Worm (Caenorhabditis elegans) whole organism, young adult: ENCODE results near the gene aakg-3.
A peak's percentile ranks its signal among the peaks of the same experiment; 100 is the strongest.

Experiments used
- B0019.2 ChIP-seq: fragments of 200-800 bp; sonication (Bioruptor generic); conservative IDR thresholded peaks from 2 replicates; pipeline ENCODE4 v1.3.6; 2022; ENCODE audit warnings: missing genetic modification reagents, missing genetic modification characterization, missing compliant biosample characterization
- B0035.1 ChIP-seq: sonication (generic microtip); optimal IDR thresholded peaks from 2 replicates; lab custom pipeline; 2016; ENCODE audit warnings: missing genetic modification characterization, mild to moderate bottlenecking, missing compliant biosample characterization, missing genotype, missing genetic modification reagents
- B0336.3 ChIP-seq: fragments of 200-800 bp; sonication (Bioruptor generic); IDR thresholded peaks from 2 replicates; pipeline ENCODE4 v1.3.6; 2022; ENCODE audit warnings: missing genetic modification characterization, missing compliant biosample characterization
- F22D6.2 ChIP-seq: sonication (generic microtip); optimal IDR thresholded peaks from 2 replicates; lab custom pipeline; 2016; ENCODE audit warnings: mild to moderate bottlenecking, missing genetic modification characterization, missing compliant biosample characterization
- F23B12.7 ChIP-seq: sonication (generic microtip); optimal IDR thresholded peaks from 2 replicates; lab custom pipeline; 2017; ENCODE audit warnings: missing genetic modification characterization, mild to moderate bottlenecking, missing compliant biosample characterization, antibody characterized with exemption, moderate library complexity; ENCODE audit not compliant: insufficient read depth
- F33H1.4 ChIP-seq: fragments of 200-800 bp; sonication (Bioruptor generic); IDR thresholded peaks from 2 replicates; pipeline ENCODE4 v1.3.6; 2022; ENCODE audit warnings: missing genetic modification reagents, missing genetic modification characterization, missing compliant biosample characterization
- K11D2.4 ChIP-seq: fragments of 200-800 bp; sonication (Bioruptor generic); IDR thresholded peaks from 2 replicates; pipeline ENCODE4 v1.3.6; 2022; ENCODE audit warnings: missing genetic modification reagents, missing genetic modification characterization, missing compliant biosample characterization
- K12H6.12 ChIP-seq: fragments of 200-800 bp; sonication (Bioruptor generic); optimal IDR thresholded peaks from 2 replicates; lab custom pipeline; 2018; ENCODE audit warnings: mild to moderate bottlenecking, missing genetic modification characterization, missing compliant biosample characterization
- Y53G8AR.9 ChIP-seq: fragments of 200-800 bp; sonication (Bioruptor generic); conservative IDR thresholded peaks from 2 replicates; pipeline ENCODE4 v1.3.6; 2022; ENCODE audit warnings: missing genetic modification reagents, missing genetic modification characterization, missing compliant biosample characterization
- Y79H2A.3 ChIP-seq: fragments of 200-800 bp; sonication (Bioruptor generic); conservative IDR thresholded peaks from 2 replicates; pipeline ENCODE4 v1.3.6; 2022; ENCODE audit warnings: missing genetic modification reagents, missing genetic modification characterization, missing compliant biosample characterization
- ZK185.1 ChIP-seq: sonication (generic microtip); optimal IDR thresholded peaks from 2 replicates; lab custom pipeline; 2016; ENCODE audit warnings: mild to moderate bottlenecking, missing genetic modification characterization, missing compliant biosample characterization; ENCODE audit not compliant: poor library complexity, severe bottlenecking
- akir-1 ChIP-seq: fragments of 200-800 bp; sonication (Bioruptor generic); optimal IDR thresholded peaks from 2 replicates; lab custom pipeline; 2018; ENCODE audit warnings: mild to moderate bottlenecking, missing genetic modification characterization, moderate library complexity, missing compliant biosample characterization
- ama-1 ChIP-seq, 3 experiments: fragments of 150-350 bp in 1 of 3; sonication (generic microtip) in 2 of 3; optimal IDR thresholded peaks; 2 replicates each; lab custom pipeline; 2014 to 2018; ENCODE audit warnings: missing biosample characterization in 2 of 3, missing genetic modification characterization in 2 of 3, missing genetic modification reagents in 2 of 3
- atf-7 ChIP-seq: sonication (generic microtip); optimal IDR thresholded peaks from 2 replicates; lab custom pipeline; 2017; ENCODE audit warnings: mild to moderate bottlenecking, missing genetic modification characterization, missing compliant biosample characterization
- attf-3 ChIP-seq: fragments of 200-800 bp; sonication (Bioruptor generic); conservative IDR thresholded peaks from 2 replicates; pipeline ENCODE4 v1.3.6; 2022; ENCODE audit warnings: missing genetic modification reagents, missing genetic modification characterization, missing compliant biosample characterization
- attf-6 ChIP-seq: fragments of 200-800 bp; sonication (Bioruptor generic); IDR thresholded peaks from 2 replicates; pipeline ENCODE4 v1.3.6; 2022; ENCODE audit warnings: missing genetic modification reagents, missing genetic modification characterization, missing compliant biosample characterization
- bed-1 ChIP-seq: fragments of 200-800 bp; sonication (Bioruptor generic); IDR thresholded peaks from 2 replicates; pipeline ENCODE4 v1.3.6; 2022; ENCODE audit warnings: missing genetic modification reagents, missing genetic modification characterization, missing compliant biosample characterization
- cebp-1 ChIP-seq, 2 experiments: fragments of 200-800 bp in 1 of 2; sonication (Bioruptor generic) in 1 of 2; sonication (generic microtip) in 1 of 2; IDR thresholded peaks in 1 of 2; optimal IDR thresholded peaks in 1 of 2; 2 replicates each; pipeline versions ENCODE4 v1.3.6 to Lab custom; 2017 to 2022; ENCODE audit warnings: missing compliant biosample characterization in 2 of 2, missing genetic modification characterization in 2 of 2, mild to moderate bottlenecking in 1 of 2, missing genetic modification reagents in 1 of 2, moderate library complexity in 1 of 2
- ceh-27 ChIP-seq: fragments of 200-800 bp; sonication (Bioruptor generic); optimal IDR thresholded peaks from 2 replicates; lab custom pipeline; 2018; ENCODE audit warnings: mild to moderate bottlenecking, missing genetic modification characterization, moderate library complexity, missing compliant biosample characterization
- dox-1 ChIP-seq: fragments of 200-800 bp; sonication (Bioruptor generic); IDR thresholded peaks from 2 replicates; pipeline ENCODE4 v1.3.6; 2022; ENCODE audit warnings: missing genetic modification reagents, missing genetic modification characterization, missing compliant biosample characterization
- efl-1 ChIP-seq: fragments of 150-350 bp; optimal IDR thresholded peaks from 2 replicates; lab custom pipeline; 2014; ENCODE audit warnings: missing biosample characterization, missing genetic modification reagents, missing genetic modification characterization
- ekl-4 ChIP-seq: fragments of 200-800 bp; sonication (Bioruptor generic); IDR thresholded peaks from 2 replicates; pipeline ENCODE4 v1.3.6; 2022; ENCODE audit warnings: missing genetic modification reagents, missing genetic modification characterization, missing compliant biosample characterization
- gei-17 ChIP-seq: fragments of 200-800 bp; sonication (Bioruptor generic); optimal IDR thresholded peaks from 2 replicates; lab custom pipeline; 2018; ENCODE audit warnings: mild to moderate bottlenecking, missing genetic modification characterization, missing compliant biosample characterization
- lag-1 ChIP-seq: fragments of 200-800 bp; sonication (Bioruptor generic); IDR thresholded peaks from 2 replicates; pipeline ENCODE4 v1.3.6; 2022; ENCODE audit warnings: missing genetic modification reagents, missing genetic modification characterization, missing compliant biosample characterization
- lin-40 ChIP-seq: sonication (generic microtip); optimal IDR thresholded peaks from 2 replicates; lab custom pipeline; 2016; ENCODE audit warnings: missing genetic modification characterization, mild to moderate bottlenecking, missing compliant biosample characterization, missing genotype, missing genetic modification reagents
- lsy-27 ChIP-seq: sonication (generic microtip); optimal IDR thresholded peaks from 2 replicates; lab custom pipeline; 2017; ENCODE audit warnings: missing genetic modification characterization, mild to moderate bottlenecking, missing compliant biosample characterization, antibody characterized with exemption, missing genotype, borderline replicate concordance; ENCODE audit not compliant: insufficient read depth
- madf-10 ChIP-seq: sonication (generic microtip); optimal IDR thresholded peaks from 2 replicates; lab custom pipeline; 2016; ENCODE audit warnings: mild to moderate bottlenecking, missing genetic modification characterization, missing compliant biosample characterization
- madf-3 ChIP-seq: fragments of 200-800 bp; sonication (Bioruptor generic); IDR thresholded peaks from 2 replicates; pipeline ENCODE4 v1.3.6; 2022; ENCODE audit warnings: missing genetic modification reagents, missing genetic modification characterization, missing compliant biosample characterization
- mcd-1 ChIP-seq: fragments of 200-800 bp; sonication (Bioruptor generic); IDR thresholded peaks from 2 replicates; pipeline ENCODE4 v1.3.6; 2022; ENCODE audit warnings: missing genetic modification reagents, missing genetic modification characterization, missing compliant biosample characterization
- mel-28 ChIP-seq: sonication (generic microtip); optimal IDR thresholded peaks from 2 replicates; lab custom pipeline; 2016; ENCODE audit warnings: borderline replicate concordance, mild to moderate bottlenecking, missing genetic modification characterization, missing compliant biosample characterization
- nfyb-1 ChIP-seq: fragments of 200-800 bp; sonication (Bioruptor generic); IDR thresholded peaks from 2 replicates; pipeline ENCODE4 v1.3.6; 2022; ENCODE audit warnings: missing genetic modification reagents, missing genetic modification characterization, missing compliant biosample characterization
- nhr-80 ChIP-seq: sonication (generic microtip); optimal IDR thresholded peaks from 2 replicates; lab custom pipeline; 2016; ENCODE audit warnings: missing genetic modification characterization, missing compliant biosample characterization
- pbrm-1 ChIP-seq: fragments of 200-800 bp; sonication (Bioruptor generic); IDR thresholded peaks from 2 replicates; pipeline ENCODE4 v1.3.6; 2022; ENCODE audit warnings: missing genetic modification reagents, missing genetic modification characterization, missing compliant biosample characterization
- snpc-1.1 ChIP-seq: sonication (generic microtip); optimal IDR thresholded peaks from 2 replicates; lab custom pipeline; 2017; ENCODE audit warnings: missing genetic modification characterization, mild to moderate bottlenecking, missing compliant biosample characterization, antibody characterized with exemption, moderate library complexity, missing genotype, missing genetic modification reagents; ENCODE audit not compliant: insufficient read depth
- snpc-1.3 ChIP-seq: sonication (generic microtip); optimal IDR thresholded peaks from 2 replicates; lab custom pipeline; 2017; ENCODE audit warnings: missing genetic modification characterization, mild to moderate bottlenecking, missing compliant biosample characterization, antibody characterized with exemption, moderate library complexity, missing genotype, missing genetic modification reagents; ENCODE audit not compliant: insufficient read depth
- snpc-4 ChIP-seq, 5 experiments: fragments of 150-350 bp in 1 of 5; sonication (generic microtip) in 4 of 5; optimal IDR thresholded peaks; 2 replicates each; lab custom pipeline; 2014 to 2018; ENCODE audit warnings: missing genetic modification characterization in 5 of 5, missing biosample characterization in 3 of 5, antibody characterized with exemption in 2 of 5, mild to moderate bottlenecking in 2 of 5, missing compliant biosample characterization in 2 of 5, missing genotype in 2 of 5, moderate library complexity in 2 of 5, missing genetic modification reagents in 1 of 5
- tbx-9 ChIP-seq: sonication (generic microtip); optimal IDR thresholded peaks from 2 replicates; lab custom pipeline; 2016; ENCODE audit warnings: borderline replicate concordance, missing genetic modification characterization, inconsistent platforms, missing compliant biosample characterization
- unc-62 ChIP-seq: fragments of 150-350 bp; optimal IDR thresholded peaks from 2 replicates; lab custom pipeline; 2014; ENCODE audit warnings: missing biosample characterization, missing genetic modification reagents, missing genetic modification characterization
- xnd-1 ChIP-seq: sonication (generic microtip); optimal IDR thresholded peaks from 2 replicates; lab custom pipeline; 2016; ENCODE audit warnings: missing genotype, missing genetic modification reagents, missing genetic modification characterization, missing compliant biosample characterization
- ztf-26 ChIP-seq: sonication (generic microtip); optimal IDR thresholded peaks from 2 replicates; lab custom pipeline; 2017; ENCODE audit warnings: missing genetic modification characterization, missing compliant biosample characterization
- ztf-28 ChIP-seq: fragments of 200-800 bp; sonication (Bioruptor generic); IDR thresholded peaks from 2 replicates; pipeline ENCODE4 v1.3.6; 2022; ENCODE audit warnings: missing genetic modification reagents, missing genetic modification characterization, missing compliant biosample characterization

aakg-3 gene

ce11 chrX:2971542-2971988, 4.7 kb upstream of the aakg-3 start (continued):
- TF ChIP-seq B0336.3 (GFP tag; lab: Robert Waterston, UW) = peak; percentile 88
- TF ChIP-seq F33H1.4 = peak; percentile 25; the same call in 1 of the 2 replicates
- TF ChIP-seq ZK185.1 (tag; lab: Kevin White, UChicago) = peak; percentile 53
- TF ChIP-seq B0019.2 (GFP tag; lab: Robert Waterston, UW) = no peak
- TF ChIP-seq snpc-1.3 (tag; lab: Kevin White, UChicago) = no peak
- peak; percentile 92 for TF ChIP-seq K11D2.4
- no peak for TF ChIP-seq tbx-9 (tag; lab: Kevin White, UChicago)
- TF ChIP-seq ztf-26 = peak; percentile 66
- TF ChIP-seq lsy-27 (tag; lab: Kevin White, UChicago) = no peak
- TF ChIP-seq F23B12.7 (tag; lab: Kevin White, UChicago) = no peak
- TF ChIP-seq snpc-1.1 = no peak
- TF ChIP-seq atf-7 (tag; lab: Kevin White, UChicago) = peak; percentile 94
- TF ChIP-seq mcd-1 (GFP tag; lab: Robert Waterston, UW) = peak; percentile 76
- no peak for TF ChIP-seq mel-28 (tag; lab: Kevin White, UChicago)
- TF ChIP-seq unc-62 (GFP tag; lab: Kevin White, UChicago) = peak; percentile 91
- TF ChIP-seq snpc-4 (GFP tag; optimal IDR thresholded peaks at IDR 0.05; lab: Kevin White, UChicago) = no peak
- peak; percentile 48 to 55 (median 54) for TF ChIP-seq snpc-4 (tag; optimal IDR thresholded peaks at IDR 0.05; lab: Kevin White, UChicago)
- TF ChIP-seq dox-1 = peak; percentile 75
- no peak for TF ChIP-seq efl-1 (GFP tag; lab: Kevin White, UChicago)
- peak; percentile 68 for TF ChIP-seq ama-1 (optimal IDR thresholded peaks at IDR 0.05; lab: Kevin White, UChicago)
- no peak for TF ChIP-seq ama-1 (GFP tag; optimal IDR thresholded peaks at IDR 0.05; lab: Kevin White, UChicago)
- TF ChIP-seq Y53G8AR.9 (GFP tag; lab: Robert Waterston, UW) = peak; percentile 74
- TF ChIP-seq xnd-1 (tag; lab: Kevin White, UChicago) = no peak

ce11 chrX:2972272-2973042, 3.8 kb upstream of the aakg-3 start:
- TF ChIP-seq nhr-80 (tag; lab: Kevin White, UChicago) (peak; percentile 43), pbrm-1 (GFP tag; lab: Robert Waterston, UW) (peak; percentile 9; the same call in 1 of the 2 replicates), lin-40 (tag; lab: Kevin White, UChicago) (peak; percentile 32), akir-1 (GFP tag; lab: Kevin White, UChicago) (no peak), attf-3 (GFP tag; lab: Robert Waterston, UW) (no peak), F22D6.2 (tag; lab: Kevin White, UChicago) (peak; percentile 34), xnd-1 (tag; lab: Kevin White, UChicago) (no peak), ama-1 (optimal IDR thresholded peaks at IDR 0.05; lab: Kevin White, UChicago) (peak; percentile 49), ama-1 (GFP tag; optimal IDR thresholded peaks at IDR 0.05; lab: Kevin White, UChicago) (no peak), unc-62 (GFP tag; lab: Kevin White, UChicago) (peak; percentile 29), ztf-28 (GFP tag; lab: Robert Waterston, UW) (no peak), bed-1 (no peak), Y79H2A.3 (no peak), madf-3 (0 out of 2 replicates have a peak, but pooled peaks have one; percentile 11), ekl-4 (GFP tag; lab: Robert Waterston, UW) (peak; percentile 56), ztf-26 (peak; percentile 40), lag-1 (GFP tag; lab: Robert Waterston, UW) (no peak), gei-17 (GFP tag; lab: Kevin White, UChicago) (no peak), B0035.1 (tag; lab: Kevin White, UChicago) (no peak), madf-10 (tag; lab: Kevin White, UChicago) (peak; percentile 4), F23B12.7 (tag; lab: Kevin White, UChicago) (peak; percentile 3), ceh-27 (GFP tag; lab: Kevin White, UChicago) (peak; percentile 12), lsy-27 (tag; lab: Kevin White, UChicago) (no peak), nfyb-1 (GFP tag; lab: Robert Waterston, UW) (peak; percentile 57; the same call in 1 of the 2 replicates), cebp-1 (GFP tag; IDR thresholded peaks at IDR 0.05; lab: Robert Waterston, UW) (no peak), cebp-1 (tag; optimal IDR thresholded peaks at IDR 0.05; lab: Kevin White, UChicago) (peak; percentile 53), attf-6 (no peak), ZK185.1 (tag; lab: Kevin White, UChicago) (peak; percentile 37), K12H6.12 (tag; lab: Kevin White, UChicago) (no peak)
